Fruit fly (Drosophila melanogaster) whole organism, embryonic: ENCODE data around the gene Elo68alpha.

Experiments
- Atf6 ChIP-seq: fragments of 200-800 bp; sonication (Bioruptor generic); IDR thresholded peaks from 2 replicates; pipeline ENCODE4 v1.3.6; 2022; ENCODE audit warnings: missing biosample characterization, missing genetic modification characterization
- CG10366 ChIP-seq: fragments of 200-800 bp; sonication (Bioruptor generic); IDR thresholded peaks from 2 replicates; pipeline ENCODE4 v1.3.6; 2022; ENCODE audit warnings: missing biosample characterization, missing genetic modification characterization
- CG10431 ChIP-seq: fragments of 200-800 bp; sonication (Bioruptor generic); optimal IDR thresholded peaks from 3 replicates; lab custom pipeline; 2018; ENCODE audit warnings: missing biosample characterization, mild to moderate bottlenecking, missing genetic modification characterization
- CG10565 ChIP-seq: fragments of 200-800 bp; sonication (Bioruptor generic); optimal IDR thresholded peaks from 3 replicates; lab custom pipeline; 2016; ENCODE audit warnings: missing biosample characterization, mild to moderate bottlenecking, missing genetic modification characterization
- CG11560 ChIP-seq: fragments of 200-800 bp; sonication (Bioruptor generic); IDR thresholded peaks from 3 replicates; pipeline ENCODE4 v1.3.6; 2022; ENCODE audit warnings: missing biosample characterization, missing genetic modification characterization
- CG14050 ChIP-seq: fragments of 200-800 bp; sonication (Bioruptor generic); IDR thresholded peaks from 3 replicates; pipeline ENCODE4 v1.3.6; 2022; ENCODE audit warnings: missing biosample characterization, missing genetic modification characterization
- CG16863 ChIP-seq: fragments of 200-800 bp; sonication (Bioruptor generic); optimal IDR thresholded peaks from 3 replicates; lab custom pipeline; 2016; ENCODE audit warnings: missing biosample characterization, missing genetic modification characterization
- CG17568 ChIP-seq: fragments of 200-800 bp; sonication (Bioruptor generic); optimal IDR thresholded peaks from 2 replicates; lab custom pipeline; 2018; ENCODE audit warnings: missing biosample characterization, mild to moderate bottlenecking, missing genetic modification characterization, moderate library complexity
- CG31224 ChIP-seq: fragments of 200-800 bp; sonication (Bioruptor generic); IDR thresholded peaks from 2 replicates; pipeline ENCODE4 v1.3.6; 2022; ENCODE audit warnings: missing biosample characterization, missing genetic modification characterization
- CG3726 ChIP-seq: fragments of 200-800 bp; sonication (Bioruptor generic); IDR thresholded peaks from 3 replicates; pipeline ENCODE4, ENCODE4 v1.3.6; 2022; ENCODE audit warnings: missing biosample characterization, missing genetic modification characterization
- CG3838 ChIP-seq: fragments of 200-800 bp; sonication (Bioruptor generic); optimal IDR thresholded peaks from 3 replicates; lab custom pipeline; 2016; ENCODE audit warnings: missing biosample characterization, missing genetic modification characterization
- CG3995 ChIP-seq: fragments of 200-800 bp; sonication (Bioruptor generic); optimal IDR thresholded peaks from 3 replicates; lab custom pipeline; 2016; ENCODE audit warnings: missing biosample characterization, missing genetic modification characterization
- CG4424 ChIP-seq: fragments of 200-800 bp; sonication (Bioruptor generic); optimal IDR thresholded peaks from 3 replicates; lab custom pipeline; 2016; ENCODE audit warnings: missing biosample characterization, missing genetic modification characterization
- CG4820 ChIP-seq: fragments of 200-800 bp; sonication (Bioruptor generic); optimal IDR thresholded peaks from 3 replicates; lab custom pipeline; 2016; ENCODE audit warnings: missing biosample characterization, missing genetic modification characterization
- CG6689 ChIP-seq: fragments of 200-800 bp; sonication (Bioruptor generic); IDR thresholded peaks from 2 replicates; pipeline ENCODE4 v1.3.6; 2022; ENCODE audit warnings: missing biosample characterization, missing genetic modification characterization
- CG8478 ChIP-seq: fragments of >200 bp; optimal IDR thresholded peaks from 2 replicates; lab custom pipeline; 2018
- CG8924 ChIP-seq: fragments of 200-800 bp; optimal IDR thresholded peaks from 3 replicates; lab custom pipeline; 2019; ENCODE audit warnings: missing biosample characterization, mild to moderate bottlenecking, missing genetic modification characterization, moderate library complexity
- CoRest ChIP-seq: fragments of 200-800 bp; sonication (Bioruptor generic); optimal IDR thresholded peaks from 3 replicates; lab custom pipeline; 2018; ENCODE audit warnings: missing biosample characterization, mild to moderate bottlenecking, missing genetic modification characterization, moderate library complexity
- D19A ChIP-seq: fragments of 200-800 bp; optimal IDR thresholded peaks from 3 replicates; lab custom pipeline; 2019; ENCODE audit warnings: missing biosample characterization, mild to moderate bottlenecking, missing genetic modification characterization, moderate library complexity
- D19B ChIP-seq: fragments of 200-800 bp; sonication (Bioruptor generic); optimal IDR thresholded peaks from 2 replicates; lab custom pipeline; 2017; ENCODE audit warnings: missing biosample characterization, mild to moderate bottlenecking, missing genetic modification characterization
- Dip2 ChIP-seq: fragments of 200-800 bp; sonication (Bioruptor generic); IDR thresholded peaks from 2 replicates; pipeline ENCODE4 v1.3.6; 2022; ENCODE audit warnings: missing biosample characterization, missing genetic modification characterization
- Dref ChIP-seq: fragments of 200-800 bp; sonication (Bioruptor generic); IDR thresholded peaks from 2 replicates; pipeline ENCODE4 v1.3.6; 2022; ENCODE audit warnings: missing biosample characterization, missing genetic modification characterization
- Hmr ChIP-seq: fragments of 200-800 bp; sonication (Bioruptor generic); optimal IDR thresholded peaks from 3 replicates; lab custom pipeline; 2017; ENCODE audit warnings: mild to moderate bottlenecking, missing biosample characterization, missing genetic modification reagents, missing genetic modification characterization
- Max ChIP-seq: fragments of 200-800 bp; sonication (Bioruptor generic); optimal IDR thresholded peaks from 2 replicates; lab custom pipeline; 2016; ENCODE audit warnings: missing biosample characterization, mild to moderate bottlenecking, missing genetic modification characterization
- NC2α ChIP-seq: fragments of 200-800 bp; sonication (Bioruptor generic); optimal IDR thresholded peaks from 2 replicates; lab custom pipeline; 2016; ENCODE audit warnings: missing biosample characterization, missing genetic modification characterization
- NFAT ChIP-seq: fragments of 200-800 bp; sonication (Bioruptor generic); IDR thresholded peaks from 2 replicates; pipeline ENCODE4 v1.3.6; 2022; ENCODE audit warnings: missing biosample characterization, missing genetic modification characterization
- NfI ChIP-seq: fragments of 200-800 bp; sonication (Bioruptor generic); optimal IDR thresholded peaks from 3 replicates; lab custom pipeline; 2018; ENCODE audit warnings: missing biosample characterization, mild to moderate bottlenecking, missing genetic modification characterization, moderate library complexity
- Sox100B ChIP-seq: fragments of 200-800 bp; sonication (Bioruptor generic); optimal IDR thresholded peaks from 3 replicates; lab custom pipeline; 2018; ENCODE audit warnings: missing biosample characterization, mild to moderate bottlenecking, missing genetic modification characterization
- Ssrp ChIP-seq: fragments of 200-800 bp; sonication (Bioruptor generic); optimal IDR thresholded peaks from 2 replicates; lab custom pipeline; 2018; ENCODE audit warnings: missing biosample characterization, mild to moderate bottlenecking, missing genetic modification characterization, moderate library complexity
- TFAM ChIP-seq: fragments of 200-800 bp; sonication (Bioruptor generic); optimal IDR thresholded peaks from 2 replicates; lab custom pipeline; 2017; ENCODE audit warnings: missing biosample characterization, missing genetic modification characterization, inconsistent platforms
- Xrp1 ChIP-seq: fragments of 200-800 bp; sonication (Bioruptor generic); IDR thresholded peaks from 2 replicates; pipeline ENCODE4 v1.3.6; 2022; ENCODE audit warnings: missing biosample characterization, missing genetic modification characterization
- ato ChIP-seq: fragments of 200-800 bp; sonication (Bioruptor generic); IDR thresholded peaks from 2 replicates; pipeline ENCODE4 v1.3.6; 2022; ENCODE audit warnings: missing biosample characterization, missing genetic modification characterization; ENCODE audit not compliant: partially characterized antibody
- bbx ChIP-seq: fragments of 200-800 bp; sonication (Bioruptor generic); IDR thresholded peaks from 2 replicates; pipeline ENCODE4 v1.3.6; 2022; ENCODE audit warnings: missing biosample characterization, missing genetic modification characterization; ENCODE audit not compliant: partially characterized antibody
- caup ChIP-seq: fragments of 200-800 bp; sonication (Bioruptor generic); optimal IDR thresholded peaks from 3 replicates; lab custom pipeline; 2017; ENCODE audit warnings: missing biosample characterization, mild to moderate bottlenecking, missing genetic modification characterization, moderate library complexity; ENCODE audit not compliant: severe bottlenecking
- cg ChIP-seq: fragments of 200-800 bp; sonication (Bioruptor generic); optimal IDR thresholded peaks from 3 replicates; lab custom pipeline; 2019; ENCODE audit warnings: missing biosample characterization, mild to moderate bottlenecking, missing genetic modification characterization, moderate library complexity
- dysf ChIP-seq: fragments of 200-800 bp; sonication (Bioruptor generic); IDR thresholded peaks from 3 replicates; pipeline ENCODE4 v1.3.6; 2022; ENCODE audit warnings: missing biosample characterization, missing genetic modification characterization
- exex ChIP-seq: fragments of 200-800 bp; sonication (Bioruptor generic); optimal IDR thresholded peaks from 4 replicates; lab custom pipeline; 2018; ENCODE audit warnings: missing biosample characterization, mild to moderate bottlenecking, missing genetic modification characterization, moderate library complexity
- gcm2 ChIP-seq: fragments of 200-800 bp; sonication (Bioruptor generic); optimal IDR thresholded peaks from 2 replicates; lab custom pipeline; 2016; ENCODE audit warnings: missing biosample characterization, missing genetic modification characterization
- gem ChIP-seq: fragments of 200-800 bp; sonication (Bioruptor generic); optimal IDR thresholded peaks from 2 replicates; lab custom pipeline; 2019; ENCODE audit warnings: missing biosample characterization, mild to moderate bottlenecking, missing genetic modification characterization, moderate library complexity
- gro ChIP-seq: fragments of 200-800 bp; sonication (Bioruptor generic); optimal IDR thresholded peaks from 2 replicates; lab custom pipeline; 2016; ENCODE audit warnings: missing biosample characterization, missing genetic modification characterization
- gsb ChIP-seq: fragments of 200-800 bp; sonication (Bioruptor generic); IDR thresholded peaks from 2 replicates; pipeline ENCODE4 v1.3.6; 2022; ENCODE audit warnings: missing biosample characterization, missing genetic modification characterization
- her ChIP-seq: fragments of 200-800 bp; sonication (Bioruptor generic); optimal IDR thresholded peaks from 2 replicates; lab custom pipeline; 2016; ENCODE audit warnings: missing biosample characterization, missing genetic modification characterization
- kni ChIP-seq: fragments of 200-800 bp; sonication (Bioruptor generic); optimal IDR thresholded peaks from 3 replicates; lab custom pipeline; 2017; ENCODE audit warnings: mild to moderate bottlenecking, missing biosample characterization, missing genetic modification reagents, missing genetic modification characterization
- lab ChIP-seq: fragments of 200-800 bp; sonication (Bioruptor generic); optimal IDR thresholded peaks from 3 replicates; lab custom pipeline; 2017; ENCODE audit warnings: missing biosample characterization, missing genetic modification characterization, mild to moderate bottlenecking, moderate library complexity, missing genetic modification reagents
- mam ChIP-seq: fragments of 200-800 bp; sonication (Bioruptor generic); optimal IDR thresholded peaks from 3 replicates; lab custom pipeline; 2016; ENCODE audit warnings: missing biosample characterization, missing genetic modification characterization
- mirr ChIP-seq: fragments of 200-800 bp; sonication (Bioruptor generic); optimal IDR thresholded peaks from 3 replicates; lab custom pipeline; 2018; ENCODE audit warnings: missing biosample characterization, mild to moderate bottlenecking, missing genetic modification characterization
- ro ChIP-seq: fragments of 200-800 bp; sonication (Bioruptor generic); IDR thresholded peaks from 2 replicates; pipeline ENCODE4 v1.3.6; 2022; ENCODE audit warnings: missing biosample characterization, missing genetic modification characterization
- slp2 ChIP-seq: fragments of 200-800 bp; sonication (Bioruptor generic); optimal IDR thresholded peaks from 2 replicates; lab custom pipeline; 2016; ENCODE audit warnings: missing biosample characterization, missing genetic modification characterization
- so ChIP-seq: fragments of 200-800 bp; sonication (Bioruptor generic); IDR thresholded peaks from 3 replicates; pipeline ENCODE4 v1.3.6; 2022; ENCODE audit warnings: missing biosample characterization, missing genetic modification characterization
- sqz ChIP-seq: fragments of 200-800 bp; sonication (Bioruptor generic); optimal IDR thresholded peaks from 3 replicates; lab custom pipeline; 2018; ENCODE audit warnings: missing biosample characterization, mild to moderate bottlenecking, missing genetic modification characterization
- stwl ChIP-seq: fragments of 200-800 bp; sonication (Bioruptor generic); optimal IDR thresholded peaks from 3 replicates; lab custom pipeline; 2018; ENCODE audit warnings: missing biosample characterization, mild to moderate bottlenecking, missing genetic modification characterization, moderate library complexity
- unc-4 ChIP-seq: fragments of 200-800 bp; sonication (Bioruptor generic); IDR thresholded peaks from 2 replicates; pipeline ENCODE4 v1.3.6; 2022; ENCODE audit warnings: missing biosample characterization, missing genetic modification characterization; ENCODE audit not compliant: partially characterized antibody

Elo68alpha gene

DNA sequence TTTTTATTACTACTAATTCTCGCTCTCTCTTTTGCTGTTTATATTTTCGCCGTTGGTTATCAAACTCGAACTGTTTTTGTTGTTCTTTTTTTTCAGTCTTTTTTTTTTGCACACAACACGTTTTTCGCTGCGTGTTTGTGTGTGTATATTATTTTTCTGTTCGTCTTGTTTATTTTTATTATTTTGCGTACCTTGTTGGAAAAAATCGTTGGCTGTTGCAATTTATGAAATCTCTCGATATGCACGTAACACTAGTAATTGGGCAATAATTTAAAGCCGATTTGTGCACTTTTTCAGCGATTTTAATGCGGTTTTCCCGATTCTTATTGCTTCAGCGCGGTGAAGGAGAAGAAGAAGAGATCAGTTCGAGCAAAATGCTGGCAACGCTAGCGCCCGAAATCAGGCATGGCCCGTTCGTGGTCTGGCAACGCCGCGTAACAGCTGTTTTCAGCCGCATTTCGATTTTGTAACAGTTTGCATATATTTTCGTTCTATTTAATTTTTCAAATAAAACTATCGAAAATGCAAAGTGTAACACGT, 17.7 kb upstream of the Elo68alpha start, which contains the start of the genes FoxK and mRpL2 (continued):
- TF ChIP-seq caup (GFP tag; lab: Kevin White, UChicago): peak; percentile 6
- no peak for TF ChIP-seq Atf6 (GFP tag; lab: Robert Waterston, UW)
- no peak for TF ChIP-seq gsb
- no peak for TF ChIP-seq ro (GFP tag; lab: Robert Waterston, UW)
- TF ChIP-seq CG8478 (lab: Kevin White, UChicago): no peak
- TF ChIP-seq mam (GFP tag; lab: Kevin White, UChicago): peak; percentile 21
- TF ChIP-seq CG4820: no peak
- no peak for TF ChIP-seq slp2
- no peak for TF ChIP-seq CG3838
- no peak for TF ChIP-seq ato (GFP tag; lab: Robert Waterston, UW)
- no peak for TF ChIP-seq CG31224
- TF ChIP-seq CG4424: no peak
- TF ChIP-seq mirr (GFP tag; lab: Kevin White, UChicago): no peak
- TF ChIP-seq CG6689 (GFP tag; lab: Robert Waterston, UW): no peak
- no peak for TF ChIP-seq Sox100B
- TF ChIP-seq TFAM: no peak
- TF ChIP-seq unc-4 (GFP tag; lab: Robert Waterston, UW): 0 out of 2 replicates have a peak, but pooled peaks have one; percentile 38
- TF ChIP-seq CG16863 (GFP tag; lab: Kevin White, UChicago): no peak
- TF ChIP-seq CoRest: no peak
- no peak for TF ChIP-seq NC2α (GFP tag; lab: Kevin White, UChicago)
- TF ChIP-seq lab (GFP tag; lab: Kevin White, UChicago): no peak
- no peak for TF ChIP-seq dysf (GFP tag; lab: Robert Waterston, UW)
- TF ChIP-seq NfI: no peak
- TF ChIP-seq CG10431 (GFP tag; lab: Kevin White, UChicago): no peak
- TF ChIP-seq D19B (GFP tag; lab: Kevin White, UChicago): no peak
- TF ChIP-seq CG17568 (GFP tag; lab: Kevin White, UChicago): no peak
- TF ChIP-seq CG10366 (GFP tag; lab: Robert Waterston, UW): no peak
- TF ChIP-seq Hmr (GFP tag; lab: Kevin White, UChicago): peak; percentile 4
- TF ChIP-seq CG8924 (tag; lab: Kevin White, UChicago): peak; percentile 21
- no peak for TF ChIP-seq CG14050
- TF ChIP-seq Dref (GFP tag; lab: Robert Waterston, UW): peak; percentile 44
- peak; percentile 83 for TF ChIP-seq sqz (GFP tag; lab: Kevin White, UChicago)
- no peak for TF ChIP-seq NFAT (GFP tag; lab: Robert Waterston, UW)
- TF ChIP-seq bbx (GFP tag; lab: Robert Waterston, UW): peak; percentile 56
- no peak for TF ChIP-seq CG10565 (GFP tag; lab: Kevin White, UChicago)
- TF ChIP-seq her: no peak
- TF ChIP-seq gro (GFP tag; lab: Kevin White, UChicago): peak; percentile 18
- TF ChIP-seq CG11560 (tag; lab: Robert Waterston, UW): no peak
- TF ChIP-seq D19A (tag; lab: Kevin White, UChicago): no peak
- no peak for TF ChIP-seq Xrp1 (GFP tag; lab: Robert Waterston, UW)
- TF ChIP-seq exex (tag; lab: Kevin White, UChicago): no peak
- TF ChIP-seq gem: peak; percentile 4
- TF ChIP-seq Ssrp: no peak
- TF ChIP-seq gcm2: peak; percentile 2
- no peak for TF ChIP-seq kni (GFP tag; lab: Kevin White, UChicago)
- TF ChIP-seq stwl: peak; percentile 83
- peak; percentile 82 for TF ChIP-seq Max (GFP tag; lab: Kevin White, UChicago)
- no peak for TF ChIP-seq CG3995
- no peak for TF ChIP-seq so
- TF ChIP-seq Dip2 (GFP tag; lab: Robert Waterston, UW): no peak
- peak; percentile 26 for TF ChIP-seq cg (GFP tag; lab: Kevin White, UChicago)
- TF ChIP-seq CG3726 (GFP tag; lab: Robert Waterston, UW): no peak
